Worm (Caenorhabditis elegans) whole organism, L2 larva: ENCODE results near the gene lgc-53.

ENCODE experiments used
- C34F6.9 ChIP-seq: fragments of 150-350 bp; optimal IDR thresholded peaks from 2 replicates; lab custom pipeline; 2014; ENCODE audit warnings: missing biosample characterization, missing genetic modification characterization
- F13H6.1 ChIP-seq: sonication (generic microtip); optimal IDR thresholded peaks from 2 replicates; lab custom pipeline; 2016; ENCODE audit warnings: missing genetic modification characterization, missing compliant biosample characterization
- R02D3.7 ChIP-seq: fragments of 150-350 bp; optimal IDR thresholded peaks from 2 replicates; lab custom pipeline; 2014; ENCODE audit warnings: missing biosample characterization, missing genetic modification characterization
- Y55F3AM.14 ChIP-seq: fragments of 200-800 bp; sonication (Bioruptor generic); optimal IDR thresholded peaks from 2 replicates; lab custom pipeline; 2018; ENCODE audit warnings: mild to moderate bottlenecking, missing genetic modification characterization, missing compliant biosample characterization
- aly-2 ChIP-seq: fragments of 150-350 bp; optimal IDR thresholded peaks from 2 replicates; lab custom pipeline; 2014; ENCODE audit warnings: missing biosample characterization, missing genetic modification characterization
- blmp-1 ChIP-seq: sonication (generic microtip); optimal IDR thresholded peaks from 2 replicates; lab custom pipeline; 2017; ENCODE audit warnings: missing genetic modification characterization, mild to moderate bottlenecking, missing compliant biosample characterization, antibody characterized with exemption, moderate library complexity; ENCODE audit not compliant: insufficient read depth
- ceh-16 ChIP-seq: fragments of 150-350 bp; optimal IDR thresholded peaks from 2 replicates; lab custom pipeline; 2014; ENCODE audit warnings: missing biosample characterization, missing genetic modification characterization
- dmd-4 ChIP-seq: sonication (generic microtip); optimal IDR thresholded peaks from 2 replicates; lab custom pipeline; 2017; ENCODE audit warnings: missing biosample characterization, missing genetic modification characterization
- egl-27 ChIP-seq: sonication (generic microtip); optimal IDR thresholded peaks from 3 replicates; lab custom pipeline; 2017; ENCODE audit warnings: missing biosample characterization, missing genetic modification reagents, missing genetic modification characterization
- elt-1 ChIP-seq: fragments of 150-350 bp; optimal IDR thresholded peaks from 2 replicates; lab custom pipeline; 2014; ENCODE audit warnings: missing biosample characterization, missing genetic modification characterization
- fos-1 ChIP-seq: fragments of 150-350 bp; optimal IDR thresholded peaks from 2 replicates; lab custom pipeline; 2014; ENCODE audit warnings: missing biosample characterization, missing genetic modification characterization
- gmeb-1 ChIP-seq: fragments of 150-350 bp; optimal IDR thresholded peaks from 2 replicates; lab custom pipeline; 2014; ENCODE audit warnings: missing biosample characterization, missing genetic modification characterization
- lin-11 ChIP-seq: fragments of 150-350 bp; sonication (generic microtip); optimal IDR thresholded peaks from 2 replicates; lab custom pipeline; 2014; ENCODE audit warnings: missing biosample characterization, missing genetic modification characterization, inconsistent platforms, mixed read lengths
- lin-39 ChIP-seq: fragments of 150-350 bp; optimal IDR thresholded peaks from 2 replicates; lab custom pipeline; 2014; ENCODE audit warnings: missing biosample characterization, missing genetic modification reagents, missing genetic modification characterization
- lsy-2 ChIP-seq, 2 experiments: fragments of 150-350 bp in 1 of 2; sonication (generic microtip) in 1 of 2; optimal IDR thresholded peaks; 2 replicates each; lab custom pipeline; 2014 to 2017; ENCODE audit warnings: missing biosample characterization in 2 of 2, missing genetic modification characterization in 2 of 2
- mab-5 ChIP-seq: fragments of 150-350 bp; optimal IDR thresholded peaks from 2 replicates; lab custom pipeline; 2014; ENCODE audit warnings: missing biosample characterization, missing genetic modification characterization
- nhr-10 ChIP-seq: sonication (generic microtip); optimal IDR thresholded peaks from 2 replicates; lab custom pipeline; 2017; ENCODE audit warnings: missing biosample characterization, missing genetic modification characterization
- nhr-11 ChIP-seq: fragments of 150-350 bp; optimal IDR thresholded peaks from 2 replicates; lab custom pipeline; 2014; ENCODE audit warnings: missing biosample characterization, missing genetic modification characterization
- nhr-12 ChIP-seq: fragments of 150-350 bp; optimal IDR thresholded peaks from 2 replicates; lab custom pipeline; 2014; ENCODE audit warnings: missing biosample characterization, missing genetic modification characterization
- nhr-129 ChIP-seq: fragments of 150-350 bp; optimal IDR thresholded peaks from 2 replicates; lab custom pipeline; 2014; ENCODE audit warnings: missing biosample characterization, missing genetic modification characterization
- nhr-21 ChIP-seq: fragments of 150-350 bp; optimal IDR thresholded peaks from 2 replicates; lab custom pipeline; 2014; ENCODE audit warnings: missing biosample characterization, missing genetic modification characterization
- nhr-23 ChIP-seq: fragments of 150-350 bp; optimal IDR thresholded peaks from 2 replicates; lab custom pipeline; 2014; ENCODE audit warnings: missing biosample characterization, missing genetic modification reagents, missing genetic modification characterization
- nhr-237 ChIP-seq: fragments of 150-350 bp; optimal IDR thresholded peaks from 2 replicates; lab custom pipeline; 2014; ENCODE audit warnings: missing biosample characterization, missing genetic modification characterization
- nhr-25 ChIP-seq: fragments of 150-350 bp; sonication (generic microtip); optimal IDR thresholded peaks from 3 replicates; lab custom pipeline; 2014; ENCODE audit warnings: missing biosample characterization, missing genetic modification characterization
- nhr-6 ChIP-seq: fragments of 150-350 bp; optimal IDR thresholded peaks from 2 replicates; lab custom pipeline; 2014; ENCODE audit warnings: missing biosample characterization, missing genetic modification characterization
- peb-1 ChIP-seq: fragments of 150-350 bp; optimal IDR thresholded peaks from 2 replicates; lab custom pipeline; 2014; ENCODE audit warnings: missing biosample characterization, missing genetic modification characterization
- skn-1 ChIP-seq: sonication (generic microtip); optimal IDR thresholded peaks from 2 replicates; lab custom pipeline; 2017; ENCODE audit warnings: missing biosample characterization, missing genetic modification characterization
- sma-3 ChIP-seq: sonication (generic microtip); optimal IDR thresholded peaks from 2 replicates; lab custom pipeline; 2016; ENCODE audit warnings: missing genetic modification reagents, missing genetic modification characterization, missing compliant biosample characterization
- sma-9 ChIP-seq, 2 experiments: fragments of 150-350 bp in 1 of 2; sonication (generic microtip) in 1 of 2; optimal IDR thresholded peaks; 2 replicates each; lab custom pipeline; 2014 to 2016; ENCODE audit warnings: missing genetic modification characterization in 2 of 2, mild to moderate bottlenecking in 1 of 2, missing biosample characterization in 1 of 2, missing compliant biosample characterization in 1 of 2, missing genetic modification reagents in 1 of 2, moderate library complexity in 1 of 2
- snpc-4 ChIP-seq: fragments of 150-350 bp; optimal IDR thresholded peaks from 2 replicates; lab custom pipeline; 2014; ENCODE audit warnings: missing biosample characterization, missing genetic modification characterization
- unc-55 ChIP-seq: fragments of 150-350 bp; sonication (generic microtip); optimal IDR thresholded peaks from 3 replicates; lab custom pipeline; 2014; ENCODE audit warnings: missing biosample characterization, missing genetic modification reagents, missing genetic modification characterization
- unc-62 ChIP-seq: fragments of 150-350 bp; optimal IDR thresholded peaks from 2 replicates; lab custom pipeline; 2014; ENCODE audit warnings: missing biosample characterization, missing genetic modification reagents, missing genetic modification characterization
- zag-1 ChIP-seq: fragments of 150-350 bp; optimal IDR thresholded peaks from 2 replicates; lab custom pipeline; 2014; ENCODE audit warnings: missing biosample characterization, missing genetic modification characterization
- ztf-1 ChIP-seq: fragments of 200-800 bp; sonication (Bioruptor generic); conservative IDR thresholded peaks from 2 replicates; pipeline ENCODE4 v1.3.6; 2022; ENCODE audit warnings: missing genetic modification characterization, missing compliant biosample characterization
- ztf-11 ChIP-seq: sonication (generic microtip); optimal IDR thresholded peaks from 2 replicates; lab custom pipeline; 2017; ENCODE audit warnings: missing biosample characterization, missing genetic modification characterization
- ztf-4 ChIP-seq: fragments of 150-350 bp; optimal IDR thresholded peaks from 2 replicates; lab custom pipeline; 2014; ENCODE audit warnings: missing biosample characterization, missing genetic modification characterization

Gene lgc-53

ce11 chrX:16696822-16697221, 14.7 kb upstream of the lgc-53 start:
- no peak for TF ChIP-seq ztf-4 (tag; lab: Kevin White, UChicago)
- no peak for TF ChIP-seq gmeb-1 (tag; lab: Kevin White, UChicago)
- TF ChIP-seq elt-1 (tag; lab: Kevin White, UChicago), result no peak
- no peak for TF ChIP-seq ceh-16
- TF ChIP-seq zag-1 (tag; lab: Kevin White, UChicago), result no peak
- TF ChIP-seq lin-11 (tag; lab: Kevin White, UChicago), result no peak
- TF ChIP-seq skn-1 (tag; lab: Kevin White, UChicago), result no peak
- no peak for TF ChIP-seq mab-5 (tag; lab: Kevin White, UChicago)
- TF ChIP-seq dmd-4 (tag; lab: Kevin White, UChicago), result no peak
- TF ChIP-seq Y55F3AM.14, result no peak
- TF ChIP-seq nhr-11 (tag; lab: Kevin White, UChicago), result no peak
- TF ChIP-seq egl-27 (tag; lab: Kevin White, UChicago), result no peak
- TF ChIP-seq nhr-25 (tag; lab: Kevin White, UChicago), result no peak

ce11 chrX:16698074-16698473, 13.4 kb upstream of the lgc-53 start:
- TF ChIP-seq nhr-10 (tag; lab: Kevin White, UChicago) (no peak), F13H6.1 (no peak), blmp-1 (tag; lab: Kevin White, UChicago) (no peak), ztf-11 (no peak), dmd-4 (tag; lab: Kevin White, UChicago) (no peak), ceh-16 (no peak), nhr-12 (tag; lab: Kevin White, UChicago) (no peak)

ce11 chrX:16702232-16702631, 9.2 kb upstream of the lgc-53 start, which contains the start of gene F22H10.1:
Gene F22H10.1, plus strand, starts transcription at chrX:16702442.
- no peak for TF ChIP-seq ceh-16
- TF ChIP-seq F13H6.1, result no peak
- TF ChIP-seq lin-39 (tag; lab: Kevin White, UChicago), result no peak
- TF ChIP-seq ztf-1 (GFP tag; lab: Robert Waterston, UW), result no peak
- TF ChIP-seq unc-55, result no peak
- TF ChIP-seq dmd-4 (tag; lab: Kevin White, UChicago), result no peak
- TF ChIP-seq nhr-11 (tag; lab: Kevin White, UChicago), result no peak
- TF ChIP-seq lsy-2 (tag; optimal IDR thresholded peaks at IDR 0.05; lab: Kevin White, UChicago), result no peak

ce11 chrX:16704086-16704485, 7.4 kb upstream of the lgc-53 start:
- TF ChIP-seq nhr-237 (tag; lab: Kevin White, UChicago) (no peak), nhr-10 (tag; lab: Kevin White, UChicago) (no peak), C34F6.9 (peak; percentile 57), F13H6.1 (peak; percentile 48), sma-3 (GFP tag; lab: Kevin White, UChicago) (no peak), snpc-4 (tag; lab: Kevin White, UChicago) (no peak), sma-9 (GFP tag; optimal IDR thresholded peaks at IDR 0.05; lab: Kevin White, UChicago) (peak; percentile 55), sma-9 (tag; optimal IDR thresholded peaks at IDR 0.05; lab: Kevin White, UChicago) (no peak), nhr-129 (tag; lab: Kevin White, UChicago) (peak; percentile 18), unc-55 (peak; percentile 53), R02D3.7 (no peak), lsy-2 (tag; optimal IDR thresholded peaks at IDR 0.05; lab: Kevin White, UChicago) (peak in 1 of 2 experiments; percentile 53), fos-1 (tag; lab: Kevin White, UChicago) (peak; percentile 5), mab-5 (tag; lab: Kevin White, UChicago) (no peak)

ce11 chrX:16705607-16706006, 5.9 kb upstream of the lgc-53 start:
- no peak for TF ChIP-seq nhr-6 (tag; lab: Kevin White, UChicago)
- no peak for TF ChIP-seq R02D3.7
- TF ChIP-seq peb-1 (tag; lab: Kevin White, UChicago), result no peak
- TF ChIP-seq ztf-11, result no peak
- no peak for TF ChIP-seq lin-11 (tag; lab: Kevin White, UChicago)
- TF ChIP-seq zag-1 (tag; lab: Kevin White, UChicago), result no peak
- TF ChIP-seq nhr-12 (tag; lab: Kevin White, UChicago), result no peak
- no peak for TF ChIP-seq nhr-23
- no peak for TF ChIP-seq lin-39 (tag; lab: Kevin White, UChicago)
- no peak for TF ChIP-seq Y55F3AM.14
- no peak for TF ChIP-seq aly-2 (tag; lab: Kevin White, UChicago)
- no peak for TF ChIP-seq gmeb-1 (tag; lab: Kevin White, UChicago)
- TF ChIP-seq F13H6.1, result no peak
- no peak for TF ChIP-seq nhr-21 (tag; lab: Kevin White, UChicago)
- TF ChIP-seq egl-27 (tag; lab: Kevin White, UChicago), result no peak
- no peak for TF ChIP-seq unc-62
- no peak for TF ChIP-seq unc-55
